Worm (Caenorhabditis elegans) whole organism, mixed stage, embryonic: Measurements from ENCODE around the gene gar-1.

Experiments used
- ces-1 ChIP-seq: fragments of 150-350 bp; optimal IDR thresholded peaks from 2 replicates; lab custom pipeline; 2014; ENCODE audit warnings: missing biosample characterization, missing genetic modification reagents, missing genetic modification characterization
- elt-3 ChIP-seq: fragments of 150-350 bp; optimal IDR thresholded peaks from 2 replicates; lab custom pipeline; 2014; ENCODE audit warnings: missing biosample characterization, missing genetic modification characterization
- lin-13 ChIP-seq: fragments of 150-350 bp; optimal IDR thresholded peaks from 2 replicates; lab custom pipeline; 2014; ENCODE audit warnings: missing biosample characterization, missing genetic modification characterization
- lsy-2 ChIP-seq: fragments of 150-350 bp; optimal IDR thresholded peaks from 2 replicates; lab custom pipeline; 2014; ENCODE audit warnings: missing biosample characterization, missing genetic modification characterization
- nhr-12 ChIP-seq: fragments of 150-350 bp; optimal IDR thresholded peaks from 2 replicates; lab custom pipeline; 2014; ENCODE audit warnings: missing biosample characterization, missing genetic modification characterization
- nhr-28 ChIP-seq: fragments of 150-350 bp; optimal IDR thresholded peaks from 2 replicates; lab custom pipeline; 2014; ENCODE audit warnings: missing biosample characterization, missing genetic modification characterization
- nhr-76 ChIP-seq: sonication (generic microtip); optimal IDR thresholded peaks from 2 replicates; lab custom pipeline; 2017; ENCODE audit warnings: missing biosample characterization, missing genetic modification characterization
- pha-4 ChIP-seq: fragments of 150-350 bp; optimal IDR thresholded peaks from 2 replicates; lab custom pipeline; 2018; ENCODE audit warnings: missing biosample characterization, missing genetic modification reagents, missing genetic modification characterization
- sptf-1 ChIP-seq: sonication (generic microtip); optimal IDR thresholded peaks from 2 replicates; lab custom pipeline; 2017; ENCODE audit warnings: mild to moderate bottlenecking, missing genetic modification characterization, moderate library complexity, missing compliant biosample characterization
- unc-39 ChIP-seq: fragments of 150-350 bp; optimal IDR thresholded peaks from 2 replicates; lab custom pipeline; 2014; ENCODE audit warnings: missing biosample characterization, missing genetic modification characterization
- unc-62 ChIP-seq: fragments of 150-350 bp; optimal IDR thresholded peaks from 2 replicates; lab custom pipeline; 2014; ENCODE audit warnings: missing biosample characterization, missing genetic modification reagents, missing genetic modification characterization
- zip-8 ChIP-seq: fragments of 150-350 bp; optimal IDR thresholded peaks from 2 replicates; lab custom pipeline; 2014; ENCODE audit warnings: missing biosample characterization, missing genetic modification characterization

ce11 chrX:6476540-6476939 is 8.1 kb downstream of the gar-1 start, which contains the start of gene C15B12.1:
- no peak for TF ChIP-seq nhr-28 (tag; lab: Kevin White, UChicago)
- no peak for TF ChIP-seq unc-62 (GFP tag; lab: Kevin White, UChicago)
- TF ChIP-seq zip-8 (tag; lab: Kevin White, UChicago), result no peak
- TF ChIP-seq sptf-1, result no peak
- TF ChIP-seq nhr-76 (tag; lab: Kevin White, UChicago), result no peak
- no peak for TF ChIP-seq lsy-2 (tag; lab: Kevin White, UChicago)
- TF ChIP-seq unc-39 (tag; lab: Kevin White, UChicago), result no peak
- no peak for TF ChIP-seq nhr-12 (tag; lab: Kevin White, UChicago)
- TF ChIP-seq pha-4, result no peak
- no peak for TF ChIP-seq lin-13 (tag; lab: Kevin White, UChicago)
- no peak for TF ChIP-seq elt-3 (tag; lab: Kevin White, UChicago)
- no peak for TF ChIP-seq ces-1
